Worm (Caenorhabditis elegans) whole organism, L3 larva: ENCODE data around the gene mltn-11.

ENCODE experiments used
- aly-2 ChIP-seq: fragments of 150-350 bp; optimal IDR thresholded peaks from 2 replicates; lab custom pipeline; 2014; ENCODE audit warnings: missing biosample characterization, missing genetic modification characterization
- ceh-28 ChIP-seq: fragments of 150-350 bp; optimal IDR thresholded peaks from 2 replicates; lab custom pipeline; 2014; ENCODE audit warnings: missing biosample characterization, missing genetic modification reagents, missing genetic modification characterization
- elt-3 ChIP-seq, 3 experiments: fragments of 150-350 bp in 1 of 3; sonication (generic microtip) in 2 of 3; optimal IDR thresholded peaks; 2 replicates in 2 of 3; 4 replicates in 1 of 3; lab custom pipeline; 2014 to 2017; ENCODE audit warnings: missing biosample characterization in 3 of 3, missing genetic modification characterization in 3 of 3
- fos-1 ChIP-seq: fragments of 150-350 bp; optimal IDR thresholded peaks from 2 replicates; lab custom pipeline; 2014; ENCODE audit warnings: missing biosample characterization, missing genetic modification characterization
- lin-39 ChIP-seq: fragments of 150-350 bp; optimal IDR thresholded peaks from 2 replicates; lab custom pipeline; 2018; ENCODE audit warnings: missing biosample characterization, missing genetic modification reagents, missing genetic modification characterization
- mdl-1 ChIP-seq: fragments of 150-350 bp; optimal IDR thresholded peaks from 2 replicates; lab custom pipeline; 2014; ENCODE audit warnings: missing biosample characterization, missing genetic modification characterization
- nhr-11 ChIP-seq: fragments of 150-350 bp; optimal IDR thresholded peaks from 2 replicates; lab custom pipeline; 2014; ENCODE audit warnings: missing biosample characterization, missing genetic modification characterization
- pha-4 ChIP-seq: fragments of 150-350 bp; optimal IDR thresholded peaks from 2 replicates; lab custom pipeline; 2014; ENCODE audit warnings: missing biosample characterization, missing genetic modification reagents, missing genetic modification characterization
- pqm-1 ChIP-seq: fragments of 150-350 bp; optimal IDR thresholded peaks from 2 replicates; lab custom pipeline; 2017; ENCODE audit warnings: missing biosample characterization, missing genetic modification characterization, inconsistent platforms
- tbx-2 ChIP-seq: sonication (generic microtip); optimal IDR thresholded peaks from 2 replicates; lab custom pipeline; 2016; ENCODE audit warnings: mild to moderate bottlenecking, missing genetic modification characterization, missing compliant biosample characterization

DNA sequence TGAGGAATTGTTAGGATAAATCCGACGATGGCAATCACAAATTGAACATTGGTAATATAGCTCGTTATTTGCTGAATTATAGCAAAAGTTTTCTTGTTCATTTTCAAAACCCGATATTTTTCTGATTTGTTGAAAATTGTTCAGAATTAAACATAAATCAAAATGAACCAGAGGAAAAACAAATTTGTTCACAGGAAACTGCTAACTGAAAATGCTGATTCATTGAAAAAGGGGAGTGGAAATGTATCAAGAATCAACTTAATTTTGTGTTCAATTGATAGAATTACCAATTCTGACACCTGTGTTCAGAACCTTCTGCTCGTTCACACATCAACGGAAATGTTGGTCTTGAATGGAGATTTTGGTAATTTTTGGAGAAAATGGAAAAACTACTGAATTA lies 7.6 kb downstream of the mltn-11 start, which contains the start of gene srw-77:
- TF ChIP-seq mdl-1 (tag; lab: Kevin White, UChicago) (no peak), tbx-2 (tag; lab: Kevin White, UChicago) (no peak), pha-4 (tag; lab: Kevin White, UChicago) (no peak), aly-2 (tag; lab: Kevin White, UChicago) (no peak), fos-1 (tag; lab: Kevin White, UChicago) (no peak), ceh-28 (tag; lab: Kevin White, UChicago) (no peak), lin-39 (no peak), pqm-1 (tag; lab: Kevin White, UChicago) (no peak), nhr-11 (tag; lab: Kevin White, UChicago) (no peak), elt-3 (tag; optimal IDR thresholded peaks at IDR 0.05; lab: Kevin White, UChicago) (no peak)
